Fruit fly (Drosophila melanogaster): ENCODE results near the gene Acbp6.

Acbp6 gene

dm6 chr3L:7151521-7152465 lies 23.1 kb downstream of the Acbp6 start:
- no peak for TF ChIP-seq CG8478 (optimal IDR thresholded peaks at IDR 0.05)
- TF ChIP-seq CTCF (optimal IDR thresholded peaks at IDR 0.05): no peak

dm6 chr3L:7153634-7154033 lies 24.9 kb downstream of the Acbp6 start:
- TF ChIP-seq CG8478 (optimal IDR thresholded peaks at IDR 0.05) (no peak), CTCF (optimal IDR thresholded peaks at IDR 0.05) (no peak)

- TF ChIP-seq CG8478 (optimal IDR thresholded peaks at IDR 0.05) (no peak), CTCF (optimal IDR thresholded peaks at IDR 0.05) (no peak)
Observed at dm6 chr3L:7154249-7154648, 25.5 kb downstream of the Acbp6 start.

dm6 chr3L:7155522-7155978 lies 26.8 kb downstream of the Acbp6 start:
- TF ChIP-seq CTCF (optimal IDR thresholded peaks at IDR 0.05) (no peak), CG8478 (optimal IDR thresholded peaks at IDR 0.05) (no peak)

dm6 chr3L:7156239-7156638 lies 27.5 kb downstream of the Acbp6 start:
- TF ChIP-seq CTCF (optimal IDR thresholded peaks at IDR 0.05): no peak
- TF ChIP-seq CG8478 (optimal IDR thresholded peaks at IDR 0.05): no peak

DNA sequence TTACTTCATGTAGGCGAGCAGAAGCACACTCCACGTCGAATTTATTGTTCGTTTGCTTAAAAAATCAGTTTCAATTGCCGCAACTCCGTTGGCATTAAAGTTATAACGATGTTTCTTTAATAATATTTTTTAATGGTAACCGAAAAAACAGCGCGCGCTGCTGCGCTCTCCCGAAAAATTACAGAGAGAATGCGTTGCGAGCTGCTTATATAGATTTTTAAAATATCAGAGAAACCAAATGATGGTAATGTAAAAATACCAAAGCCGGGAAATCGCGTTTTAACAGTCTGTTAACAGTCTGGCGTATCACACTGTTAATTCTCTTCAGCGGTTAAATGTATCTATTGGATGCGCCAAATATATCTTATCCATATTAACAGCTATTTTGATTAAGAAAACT lies 28.2 kb downstream of the Acbp6 start, which contains the start of gene corn:
corn (minus strand) TSS at position 184 of the 400 bp plus-strand sequence.
- TF ChIP-seq CG8478 (optimal IDR thresholded peaks at IDR 0.05) (no peak), CTCF (optimal IDR thresholded peaks at IDR 0.05) (no peak)

DNA sequence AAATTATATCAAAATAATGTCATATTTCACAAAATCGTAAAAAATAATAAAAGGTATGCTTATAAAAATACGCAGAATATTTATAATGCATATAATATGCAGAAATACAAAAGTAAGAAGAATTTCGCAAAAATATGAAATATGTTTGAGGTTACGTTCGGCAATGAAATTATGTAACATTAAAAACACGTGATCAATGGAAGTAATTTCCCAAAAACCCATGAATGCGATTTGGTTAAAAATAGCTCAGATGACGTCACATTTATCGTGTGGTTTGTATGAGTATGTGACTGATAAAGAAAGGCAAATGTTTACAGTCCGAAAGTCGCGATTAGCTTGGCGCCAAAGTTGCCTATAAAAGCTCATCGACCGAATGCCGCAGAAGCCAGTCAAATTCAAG lies 29.0 kb downstream of the Acbp6 start, which contains the start of gene CG8620:
CG8620 (plus strand) TSS at position 387 of the 400 bp plus-strand sequence.
- TF ChIP-seq CG8478 (optimal IDR thresholded peaks at IDR 0.05) (no peak), CTCF (optimal IDR thresholded peaks at IDR 0.05) (no peak)

DNA sequence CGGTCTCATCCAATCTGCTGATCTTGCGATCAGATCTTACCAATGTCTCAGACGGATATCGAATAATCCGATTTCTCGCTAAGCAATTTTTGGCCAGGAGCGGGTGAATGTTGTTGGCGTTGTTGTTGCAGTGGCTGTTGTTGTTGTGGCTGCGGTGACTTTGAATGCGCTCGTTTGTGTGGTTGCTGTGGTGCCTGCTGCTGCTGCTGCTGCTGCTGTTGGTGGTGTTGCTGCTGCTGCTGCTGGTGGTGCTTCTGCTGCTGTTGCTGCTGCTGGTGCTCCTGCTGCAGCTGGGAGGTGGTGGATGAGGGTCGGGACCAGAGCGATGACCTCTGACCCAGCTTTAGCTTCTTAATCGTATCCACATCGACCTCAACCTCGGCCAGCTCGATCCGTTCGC lies 32.6 kb downstream of the Acbp6 start:
- no peak for TF ChIP-seq CTCF (optimal IDR thresholded peaks at IDR 0.05)
- TF ChIP-seq CG8478 (optimal IDR thresholded peaks at IDR 0.05): no peak

dm6 chr3L:7161924-7162323 lies 33.2 kb downstream of the Acbp6 start:
- TF ChIP-seq CTCF (optimal IDR thresholded peaks at IDR 0.05): no peak
- no peak for TF ChIP-seq CG8478 (optimal IDR thresholded peaks at IDR 0.05)

All from S2 (cell line).